Worm (Caenorhabditis elegans) whole organism, late embryonic: ENCODE measurements around the gene C35B1.9.
A peak's percentile ranks its signal among the peaks of the same experiment; 100 is the strongest.

Experiments used
- C38D4.7 ChIP-seq: fragments of 200-800 bp; sonication (Bioruptor generic); optimal IDR thresholded peaks from 2 replicates; lab custom pipeline; 2018; ENCODE audit warnings: mild to moderate bottlenecking, missing genetic modification characterization, moderate library complexity, missing compliant biosample characterization
- K09A11.1 ChIP-seq: sonication (generic microtip); optimal IDR thresholded peaks from 2 replicates; lab custom pipeline; 2017; ENCODE audit warnings: antibody characterized with exemption, mild to moderate bottlenecking, missing genetic modification characterization, missing compliant biosample characterization; ENCODE audit not compliant: insufficient read depth
- T23F11.4 ChIP-seq: fragments of 200-800 bp; sonication (Bioruptor generic); optimal IDR thresholded peaks from 2 replicates; lab custom pipeline; 2018; ENCODE audit warnings: mild to moderate bottlenecking, missing genetic modification characterization, missing compliant biosample characterization
- ama-1 ChIP-seq: fragments of 150-350 bp; optimal IDR thresholded peaks from 2 replicates; lab custom pipeline; 2014
- ceh-14 ChIP-seq: sonication (generic microtip); optimal IDR thresholded peaks from 2 replicates; lab custom pipeline; 2016; ENCODE audit warnings: missing genotype, missing genetic modification characterization, missing compliant biosample characterization
- ceh-18 ChIP-seq: sonication (generic microtip); optimal IDR thresholded peaks from 2 replicates; lab custom pipeline; 2016; ENCODE audit warnings: missing genetic modification characterization, missing compliant biosample characterization
- ceh-2 ChIP-seq: sonication (generic microtip); optimal IDR thresholded peaks from 2 replicates; lab custom pipeline; 2016; ENCODE audit warnings: missing genotype, missing genetic modification characterization, missing compliant biosample characterization
- ceh-22 ChIP-seq: sonication (generic microtip); optimal IDR thresholded peaks from 2 replicates; lab custom pipeline; 2017; ENCODE audit warnings: missing biosample characterization, missing genetic modification characterization
- ceh-24 ChIP-seq: sonication (generic microtip); optimal IDR thresholded peaks from 2 replicates; lab custom pipeline; 2016; ENCODE audit warnings: mild to moderate bottlenecking, missing genetic modification characterization, missing compliant biosample characterization
- ceh-31 ChIP-seq: sonication (generic microtip); optimal IDR thresholded peaks from 2 replicates; lab custom pipeline; 2016; ENCODE audit warnings: missing genetic modification characterization, missing compliant biosample characterization
- ceh-34 ChIP-seq: sonication (generic microtip); optimal IDR thresholded peaks from 2 replicates; lab custom pipeline; 2016; ENCODE audit warnings: mild to moderate bottlenecking, missing genetic modification characterization, missing compliant biosample characterization
- ceh-48 ChIP-seq: sonication (generic microtip); optimal IDR thresholded peaks from 2 replicates; lab custom pipeline; 2016; ENCODE audit warnings: missing genetic modification characterization, inconsistent platforms, missing compliant biosample characterization
- dve-1 ChIP-seq: sonication (generic microtip); optimal IDR thresholded peaks from 2 replicates; lab custom pipeline; 2017; ENCODE audit warnings: antibody characterized with exemption, mild to moderate bottlenecking, missing genetic modification characterization, missing compliant biosample characterization
- elt-4 ChIP-seq: sonication (generic microtip); optimal IDR thresholded peaks from 2 replicates; lab custom pipeline; 2016; ENCODE audit warnings: missing genetic modification characterization, missing compliant biosample characterization
- fax-1 ChIP-seq: sonication (generic microtip); optimal IDR thresholded peaks from 2 replicates; lab custom pipeline; 2016; ENCODE audit warnings: missing genotype, missing genetic modification characterization, missing compliant biosample characterization
- fkh-10 ChIP-seq: fragments of 150-350 bp; optimal IDR thresholded peaks from 2 replicates; lab custom pipeline; 2014; ENCODE audit warnings: missing biosample characterization, missing genetic modification reagents, missing genetic modification characterization
- fkh-6 ChIP-seq: sonication (generic microtip); optimal IDR thresholded peaks from 2 replicates; lab custom pipeline; 2016; ENCODE audit warnings: missing genetic modification characterization, missing compliant biosample characterization
- gmeb-2 ChIP-seq: sonication (generic microtip); optimal IDR thresholded peaks from 2 replicates; lab custom pipeline; 2016; ENCODE audit warnings: missing genetic modification characterization, inconsistent platforms, missing compliant biosample characterization
- hlh-30 ChIP-seq: sonication (generic microtip); optimal IDR thresholded peaks from 2 replicates; lab custom pipeline; 2017; ENCODE audit warnings: antibody characterized with exemption, missing genetic modification characterization, missing compliant biosample characterization; ENCODE audit not compliant: insufficient read depth
- lim-6 ChIP-seq: sonication (generic microtip); optimal IDR thresholded peaks from 2 replicates; lab custom pipeline; 2016; ENCODE audit warnings: missing genetic modification characterization, missing compliant biosample characterization
- lin-11 ChIP-seq: fragments of 200-800 bp; sonication (Bioruptor generic); optimal IDR thresholded peaks from 2 replicates; lab custom pipeline; 2018; ENCODE audit warnings: mild to moderate bottlenecking, missing genetic modification characterization, missing compliant biosample characterization
- nfya-1 ChIP-seq: sonication (generic microtip); optimal IDR thresholded peaks from 2 replicates; lab custom pipeline; 2017; ENCODE audit warnings: missing genetic modification characterization, mild to moderate bottlenecking, missing compliant biosample characterization, antibody characterized with exemption, moderate library complexity
- nhr-11 ChIP-seq: fragments of 150-350 bp; optimal IDR thresholded peaks from 2 replicates; lab custom pipeline; 2014; ENCODE audit warnings: missing biosample characterization, missing genetic modification characterization
- nhr-232 ChIP-seq: sonication (generic microtip); optimal IDR thresholded peaks from 2 replicates; lab custom pipeline; 2016; ENCODE audit warnings: missing genetic modification characterization, missing compliant biosample characterization
- pat-9 ChIP-seq: fragments of 200-800 bp; sonication (Bioruptor generic); optimal IDR thresholded peaks from 2 replicates; lab custom pipeline; 2018; ENCODE audit warnings: mild to moderate bottlenecking, missing genetic modification characterization, moderate library complexity, missing compliant biosample characterization
- pax-1 ChIP-seq: fragments of 150-350 bp; optimal IDR thresholded peaks from 2 replicates; lab custom pipeline; 2014; ENCODE audit warnings: missing biosample characterization, missing genetic modification characterization
- pha-2 ChIP-seq: sonication (generic microtip); optimal IDR thresholded peaks from 2 replicates; lab custom pipeline; 2017; ENCODE audit warnings: mild to moderate bottlenecking, missing genetic modification characterization, missing compliant biosample characterization
- pros-1 ChIP-seq: fragments of 150-350 bp; optimal IDR thresholded peaks from 2 replicates; lab custom pipeline; 2014; ENCODE audit warnings: missing biosample characterization, missing genetic modification reagents, missing genetic modification characterization
- ref-2 ChIP-seq: sonication (generic microtip); optimal IDR thresholded peaks from 2 replicates; lab custom pipeline; 2016; ENCODE audit warnings: missing genetic modification characterization, missing compliant biosample characterization
- rnt-1 ChIP-seq: sonication (generic microtip); optimal IDR thresholded peaks from 2 replicates; lab custom pipeline; 2016; ENCODE audit warnings: missing genetic modification characterization, missing compliant biosample characterization
- sdc-2 ChIP-seq: sonication (generic microtip); optimal IDR thresholded peaks from 2 replicates; lab custom pipeline; 2016; ENCODE audit warnings: missing genotype, missing genetic modification characterization, missing compliant biosample characterization
- sox-2 ChIP-seq: fragments of 200-800 bp; sonication (Bioruptor generic); IDR thresholded peaks from 2 replicates; pipeline ENCODE4 v1.3.6; 2022; ENCODE audit warnings: missing genetic modification reagents, missing genetic modification characterization, missing compliant biosample characterization
- tbx-2 ChIP-seq: sonication (generic microtip); optimal IDR thresholded peaks from 2 replicates; lab custom pipeline; 2016; ENCODE audit warnings: missing genetic modification characterization, missing compliant biosample characterization
- ttx-3 ChIP-seq: sonication (generic microtip); optimal IDR thresholded peaks from 2 replicates; lab custom pipeline; 2016; ENCODE audit warnings: missing genetic modification reagents, missing genetic modification characterization, missing compliant biosample characterization
- unc-42 ChIP-seq: sonication (generic microtip); optimal IDR thresholded peaks from 2 replicates; lab custom pipeline; 2016; ENCODE audit warnings: missing genotype, missing genetic modification characterization, missing compliant biosample characterization
- unc-86 ChIP-seq: sonication (generic microtip); optimal IDR thresholded peaks from 2 replicates; lab custom pipeline; 2016; ENCODE audit warnings: missing genetic modification characterization, missing compliant biosample characterization
- zip-5 ChIP-seq: sonication (generic microtip); optimal IDR thresholded peaks from 2 replicates; lab custom pipeline; 2016; ENCODE audit warnings: missing genetic modification characterization, missing compliant biosample characterization
- ztf-16 ChIP-seq: sonication (generic microtip); optimal IDR thresholded peaks from 2 replicates; lab custom pipeline; 2017; ENCODE audit warnings: missing genetic modification characterization, missing compliant biosample characterization

The C35B1.9 gene

ce11 chrIV:4041006-4041405, 39.7 kb downstream of the C35B1.9 start:
- TF ChIP-seq sdc-2 (tag; lab: Kevin White, UChicago) (no peak), nhr-11 (tag; lab: Kevin White, UChicago) (no peak), fkh-10 (GFP tag; lab: Kevin White, UChicago) (no peak), dve-1 (tag; lab: Kevin White, UChicago) (no peak), fax-1 (tag; lab: Kevin White, UChicago) (no peak), ztf-16 (no peak), lin-11 (tag; lab: Kevin White, UChicago) (no peak), ceh-2 (tag; lab: Kevin White, UChicago) (no peak)

- no peak for TF ChIP-seq K09A11.1 (tag; lab: Kevin White, UChicago)
- no peak for TF ChIP-seq T23F11.4 (GFP tag; lab: Kevin White, UChicago)
- no peak for TF ChIP-seq lin-11 (tag; lab: Kevin White, UChicago)
- TF ChIP-seq gmeb-2 (tag; lab: Kevin White, UChicago): no peak
- no peak for TF ChIP-seq ceh-48 (tag; lab: Kevin White, UChicago)
- TF ChIP-seq fkh-6: no peak
- TF ChIP-seq tbx-2: no peak
- no peak for TF ChIP-seq zip-5 (tag; lab: Kevin White, UChicago)
- TF ChIP-seq ceh-18 (tag; lab: Kevin White, UChicago): no peak
- no peak for TF ChIP-seq elt-4
- no peak for TF ChIP-seq pros-1 (tag; lab: Kevin White, UChicago)
- TF ChIP-seq dve-1 (tag; lab: Kevin White, UChicago): no peak
- no peak for TF ChIP-seq pax-1 (tag; lab: Kevin White, UChicago)
- TF ChIP-seq hlh-30 (tag; lab: Kevin White, UChicago): no peak
- TF ChIP-seq sox-2 (GFP tag; lab: Robert Waterston, UW): no peak
- no peak for TF ChIP-seq lim-6 (tag; lab: Kevin White, UChicago)
- no peak for TF ChIP-seq nfya-1
Observed at ce11 chrIV:4039984-4040383, 40.8 kb downstream of the C35B1.9 start, which contains the start of gene F35F11.2. Gene F35F11.2, plus strand, starts transcription at chrIV:4040284.

ce11 chrIV:4034883-4035282, 45.9 kb downstream of the C35B1.9 start, which contains the start of gene hlh-30:
Gene hlh-30, minus strand, starts transcription at chrIV:4034951.
- TF ChIP-seq hlh-30 (tag; lab: Kevin White, UChicago) (no peak), elt-4 (no peak), pax-1 (tag; lab: Kevin White, UChicago) (no peak), nhr-232 (no peak), fax-1 (tag; lab: Kevin White, UChicago) (no peak), ceh-22 (tag; lab: Kevin White, UChicago) (no peak), pat-9 (tag; lab: Kevin White, UChicago) (no peak), unc-42 (tag; lab: Kevin White, UChicago) (peak; percentile 87), ceh-14 (peak; percentile 42), ceh-24 (tag; lab: Kevin White, UChicago) (no peak), ceh-18 (tag; lab: Kevin White, UChicago) (peak; percentile 52), ama-1 (lab: Kevin White, UChicago) (no peak), ttx-3 (tag; lab: Kevin White, UChicago) (no peak), ceh-31 (tag; lab: Kevin White, UChicago) (peak; percentile 70), rnt-1 (tag; lab: Kevin White, UChicago) (no peak), dve-1 (tag; lab: Kevin White, UChicago) (no peak), ceh-34 (tag; lab: Kevin White, UChicago) (no peak), tbx-2 (peak; percentile 40), sox-2 (GFP tag; lab: Robert Waterston, UW) (no peak), sdc-2 (tag; lab: Kevin White, UChicago) (peak; percentile 37)

- TF ChIP-seq dve-1 (tag; lab: Kevin White, UChicago) (no peak), ceh-48 (tag; lab: Kevin White, UChicago) (no peak), ttx-3 (tag; lab: Kevin White, UChicago) (no peak), ref-2 (no peak), unc-86 (no peak), lim-6 (tag; lab: Kevin White, UChicago) (no peak), pha-2 (tag; lab: Kevin White, UChicago) (no peak), C38D4.7 (GFP tag; lab: Kevin White, UChicago) (no peak)
Observed at ce11 chrIV:4033490-4033889, 47.3 kb downstream of the C35B1.9 start.
